Worm (Caenorhabditis elegans) whole organism, L1 larva: ENCODE results near the gene C29E4.10.

Experiments
- C34B4.2 ChIP-seq: sonication (generic microtip); optimal IDR thresholded peaks from 2 replicates; lab custom pipeline; 2017; ENCODE audit warnings: mild to moderate bottlenecking, missing genetic modification characterization, missing compliant biosample characterization
- blmp-1 ChIP-seq: fragments of 150-350 bp; optimal IDR thresholded peaks from 2 replicates; lab custom pipeline; 2014; ENCODE audit warnings: missing biosample characterization, missing genetic modification characterization
- dpl-1 ChIP-seq, 3 experiments: fragments of 150-350 bp in 2 of 3; sonication (generic microtip) in 1 of 3; optimal IDR thresholded peaks; 2 replicates each; lab custom pipeline; 2014 to 2017; ENCODE audit warnings: missing biosample characterization in 3 of 3, missing genetic modification characterization in 3 of 3, missing genetic modification reagents in 3 of 3
- efl-1 ChIP-seq, 4 experiments: fragments of 150-350 bp; optimal IDR thresholded peaks in 3 of 4; peaks in 1 of 4; 1 replicate in 1 of 4; 2 replicates in 3 of 4; lab custom pipeline; 2014; ENCODE audit warnings: missing biosample characterization in 2 of 4, missing genetic modification characterization in 2 of 4, missing genetic modification reagents in 2 of 4
- egl-13 ChIP-seq: sonication (generic microtip); optimal IDR thresholded peaks from 2 replicates; lab custom pipeline; 2016; ENCODE audit warnings: missing genotype, missing genetic modification reagents, missing genetic modification characterization, missing compliant biosample characterization
- elt-3 ChIP-seq, 6 experiments: fragments of 150-350 bp in 1 of 6; sonication (generic microtip); optimal IDR thresholded peaks; 2 replicates each; lab custom pipeline; 2017 to 2018; ENCODE audit warnings: missing biosample characterization in 6 of 6, missing genetic modification characterization in 6 of 6, inconsistent platforms in 1 of 6
- ets-5 ChIP-seq: fragments of 200-800 bp; sonication (Bioruptor generic); IDR thresholded peaks from 2 replicates; pipeline ENCODE4 v1.3.6; 2022; ENCODE audit warnings: missing genetic modification characterization, missing compliant biosample characterization
- fkh-4 ChIP-seq: sonication (generic microtip); optimal IDR thresholded peaks from 2 replicates; lab custom pipeline; 2016; ENCODE audit warnings: missing compliant biosample characterization, missing genetic modification characterization, borderline replicate concordance
- fkh-8 ChIP-seq: sonication (generic microtip); optimal IDR thresholded peaks from 2 replicates; lab custom pipeline; 2016; ENCODE audit warnings: mild to moderate bottlenecking, missing genetic modification characterization, missing compliant biosample characterization
- hlh-17 ChIP-seq: fragments of 200-800 bp; sonication (Bioruptor generic); optimal IDR thresholded peaks from 2 replicates; lab custom pipeline; 2018; ENCODE audit warnings: missing genetic modification characterization, mild to moderate bottlenecking, missing compliant biosample characterization, moderate library complexity, borderline replicate concordance
- hlh-4 ChIP-seq: sonication (generic microtip); optimal IDR thresholded peaks from 2 replicates; lab custom pipeline; 2016; ENCODE audit warnings: mild to moderate bottlenecking, missing genetic modification characterization, missing compliant biosample characterization
- irx-1 ChIP-seq: sonication (generic microtip); optimal IDR thresholded peaks from 2 replicates; lab custom pipeline; 2016; ENCODE audit warnings: missing genetic modification characterization, missing compliant biosample characterization
- lin-13 ChIP-seq: fragments of 150-350 bp; optimal IDR thresholded peaks from 2 replicates; lab custom pipeline; 2014; ENCODE audit warnings: missing biosample characterization, missing genetic modification reagents, missing genetic modification characterization
- lin-14 ChIP-seq: fragments of 200-800 bp; sonication (Bioruptor generic); optimal IDR thresholded peaks from 2 replicates; lab custom pipeline; 2018; ENCODE audit warnings: mild to moderate bottlenecking, missing genetic modification characterization, moderate library complexity, missing compliant biosample characterization
- lin-35 ChIP-seq, 2 experiments: fragments of 150-350 bp; optimal IDR thresholded peaks; 2 replicates each; lab custom pipeline; 2014; ENCODE audit warnings: missing biosample characterization in 2 of 2, missing genetic modification characterization in 2 of 2, missing genetic modification reagents in 2 of 2
- lsy-2 ChIP-seq, 2 experiments: fragments of 150-350 bp; optimal IDR thresholded peaks; 2 replicates each; lab custom pipeline; 2014; ENCODE audit warnings: missing biosample characterization in 2 of 2, missing genetic modification characterization in 2 of 2
- mab-9 ChIP-seq: fragments of 200-800 bp; sonication (Bioruptor generic); IDR thresholded peaks from 2 replicates; pipeline ENCODE4 v1.3.6; 2022; ENCODE audit warnings: missing genetic modification reagents, missing genetic modification characterization, missing compliant biosample characterization
- mdl-1 ChIP-seq, 2 experiments: fragments of 150-350 bp; optimal IDR thresholded peaks; 2 replicates each; lab custom pipeline; 2014 to 2017; ENCODE audit warnings: missing biosample characterization in 2 of 2, missing genetic modification characterization in 2 of 2, inconsistent platforms in 1 of 2
- mep-1 ChIP-seq: fragments of 150-350 bp; optimal IDR thresholded peaks from 2 replicates; lab custom pipeline; 2014; ENCODE audit warnings: missing biosample characterization, missing genetic modification characterization
- nhr-11 ChIP-seq: fragments of 150-350 bp; optimal IDR thresholded peaks from 2 replicates; lab custom pipeline; 2014; ENCODE audit warnings: missing biosample characterization, missing genetic modification characterization
- nhr-12 ChIP-seq: sonication (generic microtip); optimal IDR thresholded peaks from 2 replicates; lab custom pipeline; 2017; ENCODE audit warnings: missing biosample characterization, missing genetic modification characterization
- nhr-19 ChIP-seq: fragments of 200-800 bp; sonication (Bioruptor generic); conservative IDR thresholded peaks from 2 replicates; pipeline ENCODE4 v1.3.6; 2022; ENCODE audit warnings: missing genetic modification characterization, missing compliant biosample characterization
- nhr-20 ChIP-seq: sonication (generic microtip); optimal IDR thresholded peaks from 2 replicates; lab custom pipeline; 2016; ENCODE audit warnings: mild to moderate bottlenecking, missing genetic modification characterization, missing compliant biosample characterization
- nhr-237 ChIP-seq: fragments of 150-350 bp; optimal IDR thresholded peaks from 2 replicates; lab custom pipeline; 2014; ENCODE audit warnings: missing biosample characterization, missing genetic modification characterization
- nhr-47 ChIP-seq: sonication (generic microtip); optimal IDR thresholded peaks from 2 replicates; lab custom pipeline; 2016; ENCODE audit warnings: mild to moderate bottlenecking, missing genetic modification characterization, moderate library complexity, missing compliant biosample characterization
- nhr-71 ChIP-seq: sonication (generic microtip); optimal IDR thresholded peaks from 2 replicates; lab custom pipeline; 2016; ENCODE audit warnings: mild to moderate bottlenecking, missing genetic modification characterization, moderate library complexity, missing compliant biosample characterization
- nhr-77 ChIP-seq: fragments of 150-350 bp; optimal IDR thresholded peaks from 2 replicates; lab custom pipeline; 2014; ENCODE audit warnings: missing biosample characterization, missing genetic modification characterization
- nhr-84 ChIP-seq: sonication (generic microtip); optimal IDR thresholded peaks from 2 replicates; lab custom pipeline; 2017; ENCODE audit warnings: missing biosample characterization, missing genetic modification characterization
- nhr-85 ChIP-seq: sonication (generic microtip); peaks from one replicate; lab custom pipeline; 2016; ENCODE audit warnings: missing genetic modification characterization, inconsistent platforms, missing compliant biosample characterization
- nhr-90 ChIP-seq: sonication (generic microtip); optimal IDR thresholded peaks from 2 replicates; lab custom pipeline; 2016; ENCODE audit warnings: mild to moderate bottlenecking, missing genetic modification characterization, missing compliant biosample characterization; ENCODE audit not compliant: poor library complexity
- pag-3 ChIP-seq: sonication (generic microtip); optimal IDR thresholded peaks from 2 replicates; lab custom pipeline; 2017; ENCODE audit warnings: missing genetic modification characterization, mild to moderate bottlenecking, missing compliant biosample characterization, antibody characterized with exemption, borderline replicate concordance; ENCODE audit not compliant: insufficient read depth
- rnt-1 ChIP-seq: sonication (generic microtip); optimal IDR thresholded peaks from 2 replicates; lab custom pipeline; 2016; ENCODE audit warnings: mild to moderate bottlenecking, missing genetic modification characterization, moderate library complexity, missing compliant biosample characterization
- skn-1 ChIP-seq: fragments of 150-350 bp; optimal IDR thresholded peaks from 2 replicates; lab custom pipeline; 2014; ENCODE audit warnings: missing biosample characterization, missing genetic modification characterization
- snpc-4 ChIP-seq: fragments of 150-350 bp; optimal IDR thresholded peaks from 2 replicates; lab custom pipeline; 2014; ENCODE audit warnings: missing biosample characterization, missing genetic modification characterization
- snu-23 ChIP-seq: sonication (generic microtip); optimal IDR thresholded peaks from 2 replicates; lab custom pipeline; 2016; ENCODE audit warnings: missing genetic modification characterization, missing compliant biosample characterization
- tbx-2 ChIP-seq: sonication (generic microtip); optimal IDR thresholded peaks from 2 replicates; lab custom pipeline; 2016; ENCODE audit warnings: missing genetic modification characterization, missing compliant biosample characterization
- unc-30 ChIP-seq: sonication (generic microtip); optimal IDR thresholded peaks from 2 replicates; lab custom pipeline; 2017; ENCODE audit warnings: missing biosample characterization, missing genetic modification characterization
- unc-98 ChIP-seq: fragments of 200-800 bp; sonication (Bioruptor generic); IDR thresholded peaks from 2 replicates; pipeline ENCODE4 v1.3.6; 2022; ENCODE audit warnings: missing genetic modification characterization, missing compliant biosample characterization
- ztf-11 ChIP-seq, 2 experiments: sonication (generic microtip); optimal IDR thresholded peaks; 2 replicates each; lab custom pipeline; 2016 to 2017; ENCODE audit warnings: missing genetic modification characterization in 2 of 2, missing biosample characterization in 1 of 2, missing compliant biosample characterization in 1 of 2

Gene C29E4.10

DNA sequence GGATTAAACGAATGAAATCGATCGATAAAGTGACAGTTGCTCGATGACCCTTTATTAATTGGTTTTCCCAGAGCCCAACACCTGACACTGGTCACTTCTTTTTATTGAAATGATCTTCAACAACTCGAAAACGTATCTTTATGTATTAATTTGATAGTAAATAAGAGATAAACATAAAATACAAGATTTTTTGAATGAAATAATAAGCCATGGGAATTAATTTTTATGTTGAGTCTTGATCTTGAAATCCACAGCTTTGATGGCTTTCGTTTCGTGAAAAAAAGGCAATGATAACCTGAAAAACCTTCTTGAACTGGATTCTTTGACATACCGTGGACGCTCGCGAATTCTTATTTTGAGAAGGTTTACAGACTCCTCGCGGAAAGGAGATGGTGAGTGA, 30.1 kb upstream of the C29E4.10 start, which contains the start of gene pcp-5:
TSS of gene pcp-5 (minus strand) at position 101 of the 400 bp plus-strand sequence.
- TF ChIP-seq nhr-71 (tag; lab: Kevin White, UChicago) = peak; percentile 36
- TF ChIP-seq lin-35 (GFP tag; optimal IDR thresholded peaks at IDR 0.05; lab: Kevin White, UChicago) = no peak
- no peak for TF ChIP-seq nhr-12 (tag; lab: Kevin White, UChicago)
- TF ChIP-seq tbx-2 (tag; lab: Kevin White, UChicago) = no peak
- no peak for TF ChIP-seq mep-1 (tag; lab: Kevin White, UChicago)
- TF ChIP-seq pag-3 (tag; lab: Kevin White, UChicago) = no peak
- no peak for TF ChIP-seq skn-1
- TF ChIP-seq lin-14 (GFP tag; lab: Kevin White, UChicago) = no peak
- no peak for TF ChIP-seq nhr-237 (tag; lab: Kevin White, UChicago)
- TF ChIP-seq nhr-84 (tag; lab: Kevin White, UChicago) = no peak
- TF ChIP-seq rnt-1 (tag; lab: Kevin White, UChicago) = peak; percentile 48
- TF ChIP-seq snpc-4 (tag; lab: Kevin White, UChicago) = no peak
- TF ChIP-seq snu-23 (GFP tag; lab: Kevin White, UChicago) = no peak
- TF ChIP-seq nhr-47 = no peak
- TF ChIP-seq nhr-85 = no peak
- TF ChIP-seq mab-9 (GFP tag; lab: Robert Waterston, UW) = no peak
- no peak for TF ChIP-seq unc-98 (GFP tag; lab: Robert Waterston, UW)

DNA sequence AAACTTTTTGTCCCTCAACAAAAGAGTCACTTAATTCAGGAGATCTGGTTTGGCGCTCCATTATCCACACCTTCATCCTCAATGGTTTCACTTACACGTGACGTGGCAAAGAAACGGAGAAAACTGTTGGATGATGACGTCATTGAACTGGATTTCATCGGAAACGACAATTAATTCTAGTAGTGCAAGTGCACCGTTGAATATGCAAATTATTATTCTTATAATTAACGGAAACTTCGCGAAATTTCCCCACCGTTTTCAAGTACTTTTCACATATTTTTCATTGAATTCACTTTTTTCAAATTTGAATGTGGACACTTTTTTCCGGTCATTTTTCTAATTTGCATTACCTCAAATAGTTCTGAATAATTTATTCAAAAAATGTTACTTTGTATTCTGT, 28.4 kb upstream of the C29E4.10 start, which contains the start of gene ZK688.1:
TSS of gene ZK688.1 (plus strand) at position 301 of the 400 bp plus-strand sequence.
- TF ChIP-seq irx-1 (tag; lab: Kevin White, UChicago) (no peak), nhr-11 (tag; lab: Kevin White, UChicago) (no peak), efl-1 (optimal IDR thresholded peaks at IDR 0.05; lab: Kevin White, UChicago) (no peak), efl-1 (GFP tag; optimal IDR thresholded peaks at IDR 0.05 in 1 of 2; lab: Kevin White, UChicago) (peak in 1 of 2 experiments; percentile 52)

DNA sequence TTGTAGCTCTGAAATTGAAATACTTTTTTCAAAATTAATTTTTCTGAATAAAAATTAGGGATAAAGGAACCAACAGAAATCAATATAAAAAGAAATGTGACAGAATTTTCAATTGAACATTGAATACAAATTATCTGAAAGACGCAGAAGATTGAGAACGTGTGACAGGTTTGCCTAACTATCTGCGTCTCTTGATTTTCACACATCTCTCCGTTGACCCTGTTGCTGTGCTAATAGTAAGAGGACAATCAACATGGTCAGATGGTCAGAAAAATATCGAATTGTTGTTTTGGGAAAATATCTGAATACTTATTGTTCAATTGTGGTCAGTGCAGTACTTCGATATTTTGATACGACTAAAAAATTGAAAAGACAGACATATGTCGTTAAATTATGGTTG, 26.0 kb upstream of the C29E4.10 start, which contains the start of gene ZK688.7:
TSS of gene ZK688.7 (minus strand) at position 14 of the 400 bp plus-strand sequence.
- TF ChIP-seq snpc-4 (tag; lab: Kevin White, UChicago) = no peak
- peak; percentile 8 to 34 (median 33) for TF ChIP-seq dpl-1 (GFP tag; optimal IDR thresholded peaks at IDR 0.05; lab: Kevin White, UChicago)
- TF ChIP-seq unc-98 (GFP tag; lab: Robert Waterston, UW) = no peak
- no peak for TF ChIP-seq hlh-4 (tag; lab: Kevin White, UChicago)
- peak in 1 of 2 experiments; percentile 15 for TF ChIP-seq mdl-1 (tag; optimal IDR thresholded peaks at IDR 0.05; lab: Kevin White, UChicago)
- no peak for TF ChIP-seq nhr-237 (tag; lab: Kevin White, UChicago)
- peak; percentile 70 for TF ChIP-seq snu-23 (GFP tag; lab: Kevin White, UChicago)
- TF ChIP-seq ets-5 (GFP tag; lab: Robert Waterston, UW) = no peak
- TF ChIP-seq nhr-85 = peak; percentile 66
- no peak for TF ChIP-seq nhr-77 (tag; lab: Kevin White, UChicago)
- peak in 1 of 2 experiments; percentile 15 for TF ChIP-seq lsy-2 (tag; optimal IDR thresholded peaks at IDR 0.05; lab: Kevin White, UChicago)
- no peak for TF ChIP-seq unc-30 (tag; lab: Kevin White, UChicago)
- TF ChIP-seq fkh-4 (tag; lab: Kevin White, UChicago) = no peak
- TF ChIP-seq hlh-17 (GFP tag; lab: Kevin White, UChicago) = no peak
- TF ChIP-seq efl-1 (optimal IDR thresholded peaks at IDR 0.05; lab: Kevin White, UChicago) = peak; percentile 1 to 30
- peak; percentile 19 to 71 for TF ChIP-seq efl-1 (GFP tag; optimal IDR thresholded peaks at IDR 0.05 in 1 of 2; lab: Kevin White, UChicago)
- peak in 1 of 2 experiments; percentile 68 for TF ChIP-seq lin-35 (GFP tag; optimal IDR thresholded peaks at IDR 0.05; lab: Kevin White, UChicago)
- no peak for TF ChIP-seq lin-13 (GFP tag; lab: Kevin White, UChicago)
- no peak for TF ChIP-seq C34B4.2 (tag; lab: Kevin White, UChicago)
- TF ChIP-seq nhr-90 (tag; lab: Kevin White, UChicago) = peak; percentile 11
- TF ChIP-seq lin-14 (GFP tag; lab: Kevin White, UChicago) = peak; percentile 81
- no peak for TF ChIP-seq skn-1
- TF ChIP-seq blmp-1 = peak; percentile 37
- peak; percentile 51 for TF ChIP-seq mep-1 (tag; lab: Kevin White, UChicago)
- TF ChIP-seq elt-3 (tag; optimal IDR thresholded peaks at IDR 0.05; lab: Kevin White, UChicago) = peak in 1 of 6 experiments; percentile 63
- no peak for TF ChIP-seq fkh-8
- TF ChIP-seq nhr-20 (tag; lab: Kevin White, UChicago) = peak; percentile 57
- TF ChIP-seq ztf-11 (tag; optimal IDR thresholded peaks at IDR 0.05; lab: Kevin White, UChicago) = no peak
- TF ChIP-seq egl-13 (tag; lab: Kevin White, UChicago) = no peak
- TF ChIP-seq irx-1 (tag; lab: Kevin White, UChicago) = no peak
- no peak for TF ChIP-seq nhr-19
